Worm (Caenorhabditis elegans): ENCODE data around the gene clec-177.
A peak's percentile ranks its signal among the peaks of the same experiment; 100 is the strongest.
"Not testable (repeated sequence)": the region's sequence is repeated elsewhere in the genome, so short reads cannot be mapped to it uniquely, and the experiment has no call there.

The clec-177 gene

DNA sequence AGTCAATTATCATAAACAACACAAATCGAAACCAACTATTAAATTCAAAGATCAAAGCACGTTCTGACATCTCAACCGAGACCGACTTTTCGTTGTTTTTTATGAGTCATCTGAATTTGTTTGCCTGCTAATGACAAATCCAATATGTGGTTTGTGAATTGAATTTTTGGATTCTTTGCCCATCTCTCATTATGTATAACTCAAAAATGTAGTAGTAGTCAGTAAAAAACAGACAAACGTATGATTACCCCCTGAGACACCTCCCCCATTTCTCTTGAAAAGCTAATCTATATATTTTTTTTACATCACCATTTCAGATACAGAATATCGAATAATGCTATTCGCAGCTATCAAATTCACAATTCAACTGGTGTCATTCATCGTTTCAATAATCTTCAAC is 40.6 kb upstream of the clec-177 start, which contains the start of gene str-169:
str-169 (plus strand) TSS at position 301 of the 400 bp plus-strand sequence.
- TF ChIP-seq attf-4 (tag; optimal IDR thresholded peaks at IDR 0.05) (no peak), ztf-7 (tag; optimal IDR thresholded peaks at IDR 0.05) (no peak), mdl-1 (tag; optimal IDR thresholded peaks at IDR 0.05) (no peak), jun-1 (tag; optimal IDR thresholded peaks at IDR 0.05) (no peak), snpc-1.2 (GFP tag; IDR thresholded peaks at IDR 0.05) (no peak), ZK337.2 (GFP tag; IDR thresholded peaks at IDR 0.05) (no peak), nhr-77 (tag; optimal IDR thresholded peaks at IDR 0.05) (no peak), Y5F2A.4 (GFP tag; optimal IDR thresholded peaks at IDR 0.05) (no peak), D1046.2 (GFP tag; IDR thresholded peaks at IDR 0.05) (no peak), zip-2 (tag; optimal IDR thresholded peaks at IDR 0.05) (no peak), aly-2 (tag; optimal IDR thresholded peaks at IDR 0.05) (no peak)

DNA sequence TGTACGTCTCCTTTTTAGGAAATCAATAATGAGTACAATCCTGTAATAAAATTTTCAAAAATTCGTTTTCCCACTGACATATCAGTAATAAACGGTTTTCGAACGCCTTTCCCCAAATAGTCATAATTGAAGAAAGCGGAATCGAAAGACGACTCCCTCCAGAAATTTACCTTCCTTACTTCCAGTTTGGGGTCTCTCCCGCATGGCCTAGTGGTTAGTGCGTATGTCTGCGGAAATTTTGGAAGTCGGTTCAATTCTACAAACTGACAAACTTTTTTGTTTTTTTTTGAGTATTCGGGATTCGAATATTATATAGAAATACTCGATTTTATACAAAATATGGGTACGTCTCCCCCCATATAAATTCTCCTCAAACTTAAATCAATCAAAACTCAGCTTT is 36.6 kb upstream of the clec-177 start:
- TF ChIP-seq snpc-1.2 (GFP tag; IDR thresholded peaks at IDR 0.05) = peak; percentile 96
- peak; percentile 82 for TF ChIP-seq arid-1 (GFP tag; conservative IDR thresholded peaks at IDR 0.05)
- peak; percentile 88; the same call in 1 of the 2 replicates for TF ChIP-seq pha-4 (GFP tag; IDR thresholded peaks at IDR 0.05)
- TF ChIP-seq pha-4 (tag; optimal IDR thresholded peaks at IDR 0.05) = not testable (repeated sequence)
- TF ChIP-seq F26F4.8 (GFP tag; conservative IDR thresholded peaks at IDR 0.05) = peak; percentile 89
- peak; percentile 52; the same call in 1 of the 2 replicates for TF ChIP-seq zfp-3 (GFP tag; conservative IDR thresholded peaks at IDR 0.05)

DNA sequence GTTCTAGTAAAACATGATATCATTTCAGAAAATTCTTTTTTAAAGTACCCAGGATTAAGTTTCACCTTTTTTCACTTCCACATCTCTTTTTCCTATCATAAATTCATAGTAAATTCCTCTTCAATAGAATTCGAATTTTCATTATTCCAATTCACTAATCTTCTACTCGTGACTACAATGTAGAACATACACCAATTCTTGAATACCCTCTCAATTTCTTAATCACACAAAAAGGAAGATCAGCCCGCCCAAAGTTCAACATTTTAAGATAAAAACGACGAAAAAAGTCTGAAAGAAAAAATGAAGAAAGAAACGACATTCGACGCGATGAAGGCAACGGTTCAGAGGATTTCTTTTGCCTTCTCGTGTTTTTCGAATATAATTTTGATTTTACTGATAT is 32.5 kb upstream of the clec-177 start, which contains the start of gene str-163:
str-163 (plus strand) TSS at position 301 of the 400 bp plus-strand sequence.
- no peak for TF ChIP-seq dmd-9 (GFP tag; IDR thresholded peaks at IDR 0.05)
- TF ChIP-seq nhr-6 (tag; optimal IDR thresholded peaks at IDR 0.05) = no peak
- TF ChIP-seq zip-2 (tag; optimal IDR thresholded peaks at IDR 0.05) = no peak
- no peak for TF ChIP-seq pqm-1 (tag; optimal IDR thresholded peaks at IDR 0.05)
- no peak for TF ChIP-seq madf-5 (GFP tag; IDR thresholded peaks at IDR 0.05)

DNA sequence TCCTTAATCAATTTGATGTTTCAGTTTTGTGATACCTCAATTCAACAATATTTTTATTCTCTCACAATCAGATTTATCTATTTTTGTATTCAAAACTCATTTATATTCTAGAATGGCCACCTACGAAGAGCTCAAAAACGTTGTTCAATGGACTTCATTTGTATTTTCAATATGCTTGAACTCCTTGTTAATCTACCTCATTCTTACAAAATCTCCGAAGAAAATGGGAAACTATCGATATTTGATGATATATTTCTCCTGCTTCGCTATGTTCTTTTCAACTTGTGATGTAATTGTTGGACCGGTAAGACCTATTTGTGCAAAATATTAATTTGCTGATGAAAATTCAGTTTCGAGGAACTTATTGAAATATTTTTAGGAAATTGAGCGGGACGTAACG is 25.7 kb upstream of the clec-177 start, which contains the start of gene str-164:
str-164 (plus strand) TSS at position 113 of the 400 bp plus-strand sequence.
- TF ChIP-seq unc-62 (GFP tag; optimal IDR thresholded peaks at IDR 0.05 in 1 of 2) = peak in 1 of 2 experiments; percentile 53
- TF ChIP-seq unc-62 (tag; optimal IDR thresholded peaks at IDR 0.05) = no peak
- TF ChIP-seq vab-7 (GFP tag; IDR thresholded peaks at IDR 0.05) = no peak

DNA sequence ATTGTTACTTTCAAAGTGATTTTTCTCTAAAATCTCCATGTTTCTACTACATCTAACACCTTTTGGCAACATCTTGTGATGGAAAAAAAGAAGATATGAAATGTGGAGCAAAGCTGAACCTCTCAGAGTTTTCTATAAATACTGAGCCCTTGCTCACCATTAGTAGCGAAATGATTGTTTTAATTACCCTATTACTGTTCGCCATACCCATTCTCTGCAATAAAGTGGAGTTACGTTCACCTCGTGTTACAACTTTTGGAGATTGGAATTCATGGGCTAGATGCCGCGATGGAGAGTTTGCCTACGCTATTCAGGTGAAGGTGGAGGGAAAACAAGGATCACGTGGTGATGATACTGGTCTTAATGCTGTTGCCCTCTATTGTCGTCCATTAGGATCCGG is 22.5 kb upstream of the clec-177 start, which contains the start of gene txt-3:
txt-3 (plus strand) TSS at position 125 of the 400 bp plus-strand sequence.
- TF ChIP-seq lin-38 (GFP tag; IDR thresholded peaks at IDR 0.05) (no peak), daf-8 (GFP tag; IDR thresholded peaks at IDR 0.05) (no peak), nhr-11 (tag; optimal IDR thresholded peaks at IDR 0.05) (no peak), madf-5 (GFP tag; IDR thresholded peaks at IDR 0.05) (no peak), ZK546.5 (tag; optimal IDR thresholded peaks at IDR 0.05) (no peak), dmd-9 (GFP tag; IDR thresholded peaks at IDR 0.05) (no peak), php-3 (GFP tag; IDR thresholded peaks at IDR 0.05) (no peak), unc-62 (GFP tag; optimal IDR thresholded peaks at IDR 0.05 in 1 of 2) (peak in 1 of 2 experiments; percentile 99), unc-62 (tag; optimal IDR thresholded peaks at IDR 0.05) (no peak)

DNA sequence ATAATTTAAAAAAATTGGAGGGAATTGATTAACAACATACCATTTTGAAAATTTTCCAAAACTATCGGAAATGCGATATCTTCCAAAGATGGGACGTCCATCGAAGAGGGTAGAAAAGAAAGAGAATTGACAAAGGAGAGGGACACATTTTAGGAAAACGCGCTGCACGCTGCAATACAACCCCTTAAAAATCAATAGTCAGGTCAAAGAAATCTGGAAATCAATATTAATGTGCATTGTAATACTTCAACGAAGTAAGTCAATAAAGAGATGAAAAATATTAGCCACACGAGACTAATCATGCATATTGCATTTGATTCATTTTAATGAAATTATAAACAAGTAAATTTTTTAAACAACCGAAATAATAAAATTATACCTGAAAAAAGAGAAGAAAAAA is 16.9 kb upstream of the clec-177 start, which contains the start of gene Y9C9A.13:
Y9C9A.13 (minus strand) TSS at position 101 of the 400 bp plus-strand sequence.
- TF ChIP-seq ama-1 (optimal IDR thresholded peaks at IDR 0.05) (no peak), R02D3.7 (tag; optimal IDR thresholded peaks at IDR 0.05) (no peak), F44E2.7 (GFP tag; IDR thresholded peaks at IDR 0.05) (no peak)

DNA sequence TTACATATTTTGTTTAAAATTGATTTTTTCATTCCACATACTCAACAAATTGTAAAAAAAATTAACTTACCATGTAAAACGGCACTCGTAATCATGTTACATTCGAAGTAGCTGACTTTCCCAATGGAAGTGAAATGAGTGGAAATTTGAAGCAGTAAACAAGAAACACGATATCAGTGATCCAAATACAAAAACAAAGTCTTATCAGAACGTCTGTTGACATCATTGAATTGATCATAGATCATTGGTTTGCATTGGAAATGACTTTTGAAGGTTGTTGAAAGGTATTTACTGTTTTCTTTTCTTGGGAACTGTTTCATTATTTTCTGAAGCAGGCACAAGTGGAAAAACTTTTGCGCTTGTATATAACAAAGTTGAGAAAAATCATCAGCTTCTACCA is 10.4 kb upstream of the clec-177 start, which contains the start of gene Y9C9A.16:
Y9C9A.16 (minus strand) TSS at position 131 of the 400 bp plus-strand sequence.
- TF ChIP-seq rbr-2 (tag; optimal IDR thresholded peaks at IDR 0.05) = no peak
- no peak for TF ChIP-seq ceh-82 (tag; optimal IDR thresholded peaks at IDR 0.05)
- no peak for TF ChIP-seq arid-1 (GFP tag; conservative IDR thresholded peaks at IDR 0.05)
- no peak for TF ChIP-seq nhr-28 (tag; optimal IDR thresholded peaks at IDR 0.05)
- no peak for TF ChIP-seq skn-1 (tag; optimal IDR thresholded peaks at IDR 0.05)
- no peak for TF ChIP-seq nhr-41 (GFP tag; IDR thresholded peaks at IDR 0.05)
- peak in 1 of 2 experiments; percentile 57 for TF ChIP-seq unc-62 (GFP tag; optimal IDR thresholded peaks at IDR 0.05 in 1 of 2)
- no peak for TF ChIP-seq unc-62 (tag; optimal IDR thresholded peaks at IDR 0.05)
- TF ChIP-seq vab-7 (GFP tag; IDR thresholded peaks at IDR 0.05) = no peak
- TF ChIP-seq daf-16 (GFP tag; optimal IDR thresholded peaks at IDR 0.05) = no peak
- TF ChIP-seq daf-16 (tag; optimal IDR thresholded peaks at IDR 0.05) = peak; percentile 100
